Fruit fly (Drosophila melanogaster) S2 (cell line): ENCODE measurements around the gene RNF220.

Experiments
- CG8478 ChIP-seq: fragments of >200 bp; optimal IDR thresholded peaks from 2 replicates; lab custom pipeline; 2018
- CTCF ChIP-seq, 2 experiments: fragments of >200 bp; optimal IDR thresholded peaks; 2 replicates each; lab custom pipeline; 2018

RNF220 gene

DNA sequence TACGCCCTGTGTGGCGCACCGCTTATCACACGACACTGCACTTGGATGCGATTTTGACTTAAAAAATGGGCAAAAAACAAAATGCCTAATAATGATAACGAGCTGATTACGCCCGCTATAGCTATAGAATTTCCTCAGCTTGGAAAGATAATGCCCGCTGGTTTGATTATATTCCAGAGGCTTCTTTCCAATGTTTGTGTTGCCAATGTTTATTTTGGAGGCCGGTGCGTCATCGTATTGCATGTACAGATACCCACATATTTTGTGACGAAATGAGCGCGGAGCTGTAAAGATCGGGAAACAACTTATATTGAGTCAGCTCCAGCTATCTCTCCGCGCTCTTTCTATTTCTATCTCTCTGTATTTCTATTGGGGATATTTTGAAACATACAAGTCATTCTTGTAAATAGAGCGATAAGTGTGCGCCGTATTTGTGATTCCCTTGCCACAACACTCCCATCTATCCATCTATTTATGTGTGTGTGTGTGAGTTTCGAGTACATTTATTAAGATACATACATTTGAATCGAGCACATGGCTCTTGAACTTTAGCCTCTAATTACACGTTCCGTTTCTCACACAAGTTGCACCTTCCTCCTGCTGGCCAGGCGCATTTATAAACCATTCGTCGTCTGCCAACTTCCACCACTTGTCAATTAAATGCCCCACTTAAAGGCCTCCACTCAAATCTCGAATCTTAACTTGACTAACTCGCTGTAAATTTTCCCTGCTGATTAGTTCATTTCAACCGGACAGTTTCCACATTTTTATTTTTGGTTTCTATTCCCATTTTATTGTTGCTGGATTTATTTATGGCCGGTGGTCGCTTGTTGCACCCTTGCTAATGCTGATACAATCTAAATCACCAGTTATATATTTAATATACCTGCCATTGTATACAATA lies 41.9 kb downstream of the RNF220 start:
- TF ChIP-seq CTCF (optimal IDR thresholded peaks at IDR 0.05; lab: Kevin White, UChicago) (no peak), CG8478 (lab: Kevin White, UChicago) (no peak)

dm6 chr3R:22675447-22675846 lies 50.8 kb downstream of the RNF220 start:
- TF ChIP-seq CG8478 (lab: Kevin White, UChicago) = no peak
- no peak for TF ChIP-seq CTCF (optimal IDR thresholded peaks at IDR 0.05; lab: Kevin White, UChicago)
